Worm (Caenorhabditis elegans): ENCODE data around the gene C34F11.1.
A peak's percentile ranks its signal among the peaks of the same experiment; 100 is the strongest.

- TF ChIP-seq ztf-6 (GFP tag; IDR thresholded peaks at IDR 0.05): no peak
- TF ChIP-seq unc-62 (GFP tag; optimal IDR thresholded peaks at IDR 0.05): no peak
- TF ChIP-seq F57A8.1 (GFP tag; optimal IDR thresholded peaks at IDR 0.05): no peak
- no peak for TF ChIP-seq Y79H2A.3 (GFP tag; conservative IDR thresholded peaks at IDR 0.05)
- TF ChIP-seq ama-1 (optimal IDR thresholded peaks at IDR 0.05): no peak
- no peak for TF ChIP-seq ama-1 (GFP tag; optimal IDR thresholded peaks at IDR 0.05)
- no peak for TF ChIP-seq F52B5.7 (tag; optimal IDR thresholded peaks at IDR 0.05)
- TF ChIP-seq nfya-1 (tag; optimal IDR thresholded peaks at IDR 0.05; ENCODE audit: borderline replicate concordance, insufficient read depth): no peak
- no peak for TF ChIP-seq nhr-120 (GFP tag; IDR thresholded peaks at IDR 0.05)
- no peak for TF ChIP-seq madf-3 (GFP tag; IDR thresholded peaks at IDR 0.05)
- peak; percentile 36; the same call in 1 of the 2 replicates for TF ChIP-seq hmg-1.2 (GFP tag; IDR thresholded peaks at IDR 0.05)
- no peak for TF ChIP-seq mxl-1 (tag; optimal IDR thresholded peaks at IDR 0.05)
Observed at ce11 chrII:5226309-5226708, 13.5 kb downstream of the C34F11.1 start.

Measured in whole organism, young adult.